Fruit fly (Drosophila melanogaster) whole organism, embryonic: Measurements from ENCODE around the gene Mzt1.

Experiments
- Abd-B ChIP-seq: fragments of 200-800 bp; sonication (Bioruptor generic); optimal IDR thresholded peaks from 2 replicates; lab custom pipeline; 2018; ENCODE audit warnings: missing biosample characterization, mild to moderate bottlenecking, missing genetic modification characterization, moderate library complexity
- Antp ChIP-seq: fragments of 200-800 bp; sonication (Bioruptor generic); optimal IDR thresholded peaks from 3 replicates; lab custom pipeline; 2016; ENCODE audit warnings: missing biosample characterization, missing genetic modification characterization
- CG10366 ChIP-seq: fragments of 200-800 bp; sonication (Bioruptor generic); IDR thresholded peaks from 2 replicates; pipeline ENCODE4 v1.3.6; 2022; ENCODE audit warnings: missing biosample characterization, missing genetic modification characterization
- CG11504 ChIP-seq: fragments of 200-800 bp; sonication (Bioruptor generic); optimal IDR thresholded peaks from 3 replicates; lab custom pipeline; 2019; ENCODE audit warnings: missing biosample characterization, mild to moderate bottlenecking, missing genetic modification characterization, moderate library complexity
- CG11695 ChIP-seq: fragments of 200-800 bp; sonication (Bioruptor generic); IDR thresholded peaks from 3 replicates; pipeline ENCODE4 v1.3.6; 2022; ENCODE audit warnings: missing biosample characterization, missing genetic modification characterization
- CG13287 ChIP-seq: fragments of 200-800 bp; sonication (Bioruptor generic); IDR thresholded peaks from 2 replicates; pipeline ENCODE4 v1.3.6; 2022; ENCODE audit warnings: missing biosample characterization, missing genetic modification characterization; ENCODE audit not compliant: partially characterized antibody
- CG13296 ChIP-seq: fragments of 200-800 bp; sonication (Bioruptor generic); optimal IDR thresholded peaks from 3 replicates; lab custom pipeline; 2018; ENCODE audit warnings: missing biosample characterization, mild to moderate bottlenecking, missing genetic modification characterization
- CG15073 ChIP-seq: fragments of 200-800 bp; sonication (Bioruptor generic); optimal IDR thresholded peaks from 2 replicates; lab custom pipeline; 2016; ENCODE audit warnings: missing biosample characterization, missing genetic modification characterization
- CG16863 ChIP-seq: fragments of 200-800 bp; sonication (Bioruptor generic); optimal IDR thresholded peaks from 3 replicates; lab custom pipeline; 2016; ENCODE audit warnings: missing biosample characterization, missing genetic modification characterization
- CG2199 ChIP-seq: fragments of 200-800 bp; sonication (Bioruptor generic); IDR thresholded peaks from 3 replicates; pipeline ENCODE4 v1.3.6; 2022; ENCODE audit warnings: missing biosample characterization, missing genetic modification characterization
- CG30431 ChIP-seq: fragments of 200-800 bp; sonication (Bioruptor generic); optimal IDR thresholded peaks from 2 replicates; lab custom pipeline; 2017; ENCODE audit warnings: missing biosample characterization, missing genetic modification characterization
- CG4282 ChIP-seq: fragments of 200-800 bp; sonication (Bioruptor generic); optimal IDR thresholded peaks from 2 replicates; lab custom pipeline; 2016; ENCODE audit warnings: missing biosample characterization, missing genetic modification characterization
- CG6254 ChIP-seq: fragments of 200-800 bp; sonication (Bioruptor generic); optimal IDR thresholded peaks from 3 replicates; lab custom pipeline; 2017; ENCODE audit warnings: mild to moderate bottlenecking, missing biosample characterization, missing genetic modification reagents, missing genetic modification characterization
- CG7556 ChIP-seq: fragments of 200-800 bp; sonication (Bioruptor generic); optimal IDR thresholded peaks from 2 replicates; lab custom pipeline; 2017; ENCODE audit warnings: missing biosample characterization, mild to moderate bottlenecking, missing genetic modification characterization
- CG7786 ChIP-seq: fragments of 200-800 bp; sonication (Bioruptor generic); optimal IDR thresholded peaks from 2 replicates; lab custom pipeline; 2016; ENCODE audit warnings: missing biosample characterization, missing genetic modification characterization
- CG8281 ChIP-seq: fragments of 200-800 bp; sonication (Bioruptor generic); optimal IDR thresholded peaks from 2 replicates; lab custom pipeline; 2018; ENCODE audit warnings: missing biosample characterization, mild to moderate bottlenecking, missing genetic modification characterization, moderate library complexity
- CG8765 ChIP-seq: fragments of 200-800 bp; sonication (Bioruptor generic); IDR thresholded peaks from 2 replicates; pipeline ENCODE4 v1.3.6; 2022; ENCODE audit warnings: missing biosample characterization, missing genetic modification characterization
- CHES-1-like ChIP-seq: fragments of 200-800 bp; sonication (Bioruptor generic); optimal IDR thresholded peaks from 2 replicates; lab custom pipeline; 2016; ENCODE audit warnings: missing biosample characterization, missing genetic modification characterization
- Camta ChIP-seq: fragments of 200-800 bp; sonication (Bioruptor generic); optimal IDR thresholded peaks from 2 replicates; lab custom pipeline; 2016; ENCODE audit warnings: missing biosample characterization, missing genetic modification characterization
- D19B ChIP-seq: fragments of 200-800 bp; sonication (Bioruptor generic); optimal IDR thresholded peaks from 2 replicates; lab custom pipeline; 2017; ENCODE audit warnings: missing biosample characterization, mild to moderate bottlenecking, missing genetic modification characterization
- Dad ChIP-seq: fragments of 200-800 bp; sonication (Bioruptor generic); optimal IDR thresholded peaks from 3 replicates; lab custom pipeline; 2016; ENCODE audit warnings: missing biosample characterization, missing genetic modification characterization
- Dek ChIP-seq: fragments of 200-800 bp; sonication (Bioruptor generic); optimal IDR thresholded peaks from 3 replicates; lab custom pipeline; 2019; ENCODE audit warnings: missing biosample characterization, mild to moderate bottlenecking, missing genetic modification characterization, moderate library complexity
- ERR ChIP-seq: fragments of 200-800 bp; sonication (Bioruptor generic); optimal IDR thresholded peaks from 2 replicates; lab custom pipeline; 2016; ENCODE audit warnings: missing biosample characterization, missing genetic modification characterization
- Ets65A ChIP-seq: fragments of 200-800 bp; sonication (Bioruptor generic); peaks from one replicate; lab custom pipeline; 2016; ENCODE audit warnings: missing biosample characterization, missing genetic modification characterization
- Hmx ChIP-seq: fragments of 200-800 bp; sonication (Bioruptor generic); optimal IDR thresholded peaks from 2 replicates; lab custom pipeline; 2016; ENCODE audit warnings: missing biosample characterization, missing genetic modification characterization
- MBD-R2 ChIP-seq: fragments of 200-800 bp; sonication (Bioruptor generic); IDR thresholded peaks from 2 replicates; pipeline ENCODE4 v1.3.6; 2022; ENCODE audit warnings: missing biosample characterization, missing genetic modification characterization
- Mrtf ChIP-seq: fragments of 200-800 bp; sonication (Bioruptor generic); IDR thresholded peaks from 3 replicates; pipeline ENCODE4 v1.3.6; 2022; ENCODE audit warnings: missing biosample characterization, missing genetic modification characterization
- Myb ChIP-seq: fragments of 200-800 bp; sonication (Bioruptor generic); optimal IDR thresholded peaks from 2 replicates; lab custom pipeline; 2016; ENCODE audit warnings: missing biosample characterization, missing genetic modification characterization
- Nf-YB ChIP-seq: fragments of 200-800 bp; sonication (Bioruptor generic); optimal IDR thresholded peaks from 3 replicates; lab custom pipeline; 2019; ENCODE audit warnings: missing biosample characterization, mild to moderate bottlenecking, missing genetic modification characterization, moderate library complexity
- Sox100B ChIP-seq: fragments of 200-800 bp; sonication (Bioruptor generic); optimal IDR thresholded peaks from 3 replicates; lab custom pipeline; 2018; ENCODE audit warnings: missing biosample characterization, mild to moderate bottlenecking, missing genetic modification characterization
- Stat92E ChIP-seq, 3 experiments: fragments of >200 bp in 2 of 3; fragments of 200-800 bp in 1 of 3; sonication (Bioruptor generic) in 1 of 3; optimal IDR thresholded peaks; 2 replicates each; lab custom pipeline; 2017 to 2019; ENCODE audit warnings: missing biosample characterization in 3 of 3, missing genetic modification characterization in 3 of 3, mild to moderate bottlenecking in 1 of 3, moderate library complexity in 1 of 3
- ab ChIP-seq: fragments of 200-800 bp; sonication (Bioruptor generic); optimal IDR thresholded peaks from 2 replicates; lab custom pipeline; 2016; ENCODE audit warnings: missing biosample characterization, missing genetic modification characterization
- amos ChIP-seq: fragments of 200-800 bp; sonication (Bioruptor generic); IDR thresholded peaks from 2 replicates; pipeline ENCODE4 v1.3.6; 2022; ENCODE audit warnings: missing biosample characterization, missing genetic modification characterization; ENCODE audit not compliant: partially characterized antibody
- az2 ChIP-seq: fragments of 200-800 bp; sonication (Bioruptor generic); optimal IDR thresholded peaks from 3 replicates; lab custom pipeline; 2016; ENCODE audit warnings: missing biosample characterization, missing genetic modification characterization
- cato ChIP-seq: fragments of 200-800 bp; sonication (Bioruptor generic); optimal IDR thresholded peaks from 2 replicates; lab custom pipeline; 2016; ENCODE audit warnings: missing biosample characterization, missing genetic modification characterization, borderline replicate concordance
- dmrt11E ChIP-seq: fragments of 200-800 bp; sonication (Bioruptor generic); optimal IDR thresholded peaks from 3 replicates; lab custom pipeline; 2018; ENCODE audit warnings: missing biosample characterization, mild to moderate bottlenecking, missing genetic modification characterization, moderate library complexity
- dysf ChIP-seq: fragments of 200-800 bp; sonication (Bioruptor generic); IDR thresholded peaks from 3 replicates; pipeline ENCODE4 v1.3.6; 2022; ENCODE audit warnings: missing biosample characterization, missing genetic modification characterization
- eve ChIP-seq, 2 experiments: fragments of >200 bp; optimal IDR thresholded peaks; 2 replicates each; lab custom pipeline; 2017; ENCODE audit warnings: missing biosample characterization in 2 of 2, missing genetic modification characterization in 2 of 2
- ewg ChIP-seq: fragments of 200-800 bp; sonication (Bioruptor generic); optimal IDR thresholded peaks from 3 replicates; lab custom pipeline; 2017; ENCODE audit warnings: mild to moderate bottlenecking, missing biosample characterization, missing genetic modification reagents, missing genetic modification characterization
- eyg ChIP-seq: fragments of 200-800 bp; sonication (Bioruptor generic); optimal IDR thresholded peaks from 3 replicates; lab custom pipeline; 2016; ENCODE audit warnings: missing biosample characterization, missing genetic modification characterization
- gce ChIP-seq: fragments of 200-800 bp; sonication (Bioruptor generic); IDR thresholded peaks from 3 replicates; pipeline ENCODE4 v1.3.6; 2022; ENCODE audit warnings: missing biosample characterization, missing genetic modification characterization
- hth ChIP-seq: fragments of >200 bp; optimal IDR thresholded peaks from 2 replicates; lab custom pipeline; 2017; ENCODE audit warnings: inconsistent platforms
- lmd ChIP-seq: fragments of 200-800 bp; sonication (Bioruptor generic); IDR thresholded peaks from 2 replicates; pipeline ENCODE4 v1.3.6; 2022; ENCODE audit warnings: missing biosample characterization, missing genetic modification characterization
- otp ChIP-seq: fragments of 200-800 bp; sonication (Bioruptor generic); IDR thresholded peaks from 3 replicates; pipeline ENCODE4, ENCODE4 v1.3.6; 2022; ENCODE audit warnings: missing biosample characterization, missing genetic modification characterization
- ranshi ChIP-seq: fragments of 200-800 bp; sonication (Bioruptor generic); IDR thresholded peaks from 2 replicates; pipeline ENCODE4 v1.3.6; 2022; ENCODE audit warnings: missing biosample characterization, missing genetic modification characterization
- repo ChIP-seq: fragments of 200-800 bp; sonication (Bioruptor generic); optimal IDR thresholded peaks from 2 replicates; lab custom pipeline; 2016; ENCODE audit warnings: missing biosample characterization, missing genetic modification characterization
- sc ChIP-seq, 3 experiments: fragments of >200 bp in 2 of 3; fragments of 200-800 bp in 1 of 3; sonication (Bioruptor generic) in 1 of 3; optimal IDR thresholded peaks; 2 replicates in 2 of 3; 3 replicates in 1 of 3; lab custom pipeline; 2017; ENCODE audit warnings: mild to moderate bottlenecking in 1 of 3, missing biosample characterization in 1 of 3, missing genetic modification characterization in 1 of 3, missing genetic modification reagents in 1 of 3
- tio ChIP-seq: fragments of 200-800 bp; sonication (Bioruptor generic); optimal IDR thresholded peaks from 2 replicates; lab custom pipeline; 2017; ENCODE audit warnings: missing biosample characterization, missing genetic modification characterization, inconsistent platforms
- yki ChIP-seq: fragments of >200 bp; optimal IDR thresholded peaks from 3 replicates; lab custom pipeline; 2018
- z ChIP-seq: fragments of 200-800 bp; sonication (Bioruptor generic); IDR thresholded peaks from 3 replicates; pipeline ENCODE4 v1.3.6; 2022; ENCODE audit warnings: missing biosample characterization, missing genetic modification characterization
- zen ChIP-seq: fragments of 200-800 bp; sonication (Bioruptor generic); optimal IDR thresholded peaks from 3 replicates; lab custom pipeline; 2018; ENCODE audit warnings: missing biosample characterization, mild to moderate bottlenecking, missing genetic modification characterization, moderate library complexity
- zf30C ChIP-seq: fragments of 200-800 bp; sonication (Bioruptor generic); optimal IDR thresholded peaks from 3 replicates; lab custom pipeline; 2018; ENCODE audit warnings: missing biosample characterization, mild to moderate bottlenecking, missing genetic modification characterization

The Mzt1 gene

dm6 chr3L:2371882-2372281, 17.2 kb upstream of the Mzt1 start, which contains the start of the genes CG1317 and CG8993 (continued):
- TF ChIP-seq CG10366: peak; percentile 38; the same call in 1 of the 2 replicates
- TF ChIP-seq otp (GFP tag; lab: Robert Waterston, UW): no peak
- TF ChIP-seq Camta (GFP tag; lab: Kevin White, UChicago): no peak
- no peak for TF ChIP-seq Dad (GFP tag; lab: Kevin White, UChicago)
- TF ChIP-seq CG8281: no peak
- no peak for TF ChIP-seq CG4282
- peak; percentile 37 for TF ChIP-seq az2
- TF ChIP-seq dysf (GFP tag; lab: Robert Waterston, UW): peak; percentile 38; the same call in 2 of the 3 replicates
- TF ChIP-seq CG7556: peak; percentile 0
- no peak for TF ChIP-seq cato (GFP tag; lab: Kevin White, UChicago)
- no peak for TF ChIP-seq Antp (GFP tag; lab: Kevin White, UChicago)
- TF ChIP-seq sc (optimal IDR thresholded peaks at IDR 0.05; lab: Kevin White, UChicago): no peak
- no peak for TF ChIP-seq sc (GFP tag; optimal IDR thresholded peaks at IDR 0.05; lab: Kevin White, UChicago)
- TF ChIP-seq Abd-B (GFP tag; lab: Kevin White, UChicago): peak; percentile 64
- no peak for TF ChIP-seq CG30431 (GFP tag; lab: Kevin White, UChicago)
- no peak for TF ChIP-seq Ets65A (GFP tag; lab: Kevin White, UChicago)
- no peak for TF ChIP-seq hth (lab: Kevin White, UChicago)
- TF ChIP-seq amos (GFP tag; lab: Robert Waterston, UW): peak; percentile 64
- TF ChIP-seq Dek (tag; lab: Kevin White, UChicago): peak; percentile 41
- no peak for TF ChIP-seq zf30C
- peak; percentile 24 for TF ChIP-seq CG6254 (GFP tag; lab: Kevin White, UChicago)
- TF ChIP-seq CG8765 (GFP tag; lab: Robert Waterston, UW): 0 out of 2 replicates have a peak, but pooled peaks have one; percentile 45
- peak; percentile 94 for TF ChIP-seq MBD-R2
- TF ChIP-seq CG11504 (tag; lab: Kevin White, UChicago): no peak
- no peak for TF ChIP-seq z (GFP tag; lab: Robert Waterston, UW)
- no peak for TF ChIP-seq CHES-1-like (GFP tag; lab: Kevin White, UChicago)
- TF ChIP-seq ERR (GFP tag; lab: Kevin White, UChicago): no peak
- no peak for TF ChIP-seq Myb (GFP tag; lab: Kevin White, UChicago)
- TF ChIP-seq lmd (GFP tag; lab: Robert Waterston, UW): peak; percentile 47; the same call in 1 of the 2 replicates
- peak; percentile 26 for TF ChIP-seq CG13296
- no peak for TF ChIP-seq Mrtf (GFP tag; lab: Robert Waterston, UW)
- no peak for TF ChIP-seq eyg (GFP tag; lab: Kevin White, UChicago)
- peak; percentile 54 for TF ChIP-seq dmrt11E (tag; lab: Kevin White, UChicago)
- TF ChIP-seq CG7786 (GFP tag; lab: Kevin White, UChicago): no peak
- no peak; the same call in 1 of the 2 replicates for TF ChIP-seq ranshi (GFP tag; lab: Robert Waterston, UW)
- no peak for TF ChIP-seq repo (GFP tag; lab: Kevin White, UChicago)
- no peak for TF ChIP-seq Sox100B (GFP tag; lab: Kevin White, UChicago)
- TF ChIP-seq Nf-YB: no peak
- TF ChIP-seq zen: peak; percentile 89
- TF ChIP-seq tio (GFP tag; lab: Kevin White, UChicago): no peak
- TF ChIP-seq CG15073 (GFP tag; lab: Kevin White, UChicago): no peak
- TF ChIP-seq yki (lab: Kevin White, UChicago): no peak
- no peak for TF ChIP-seq CG16863 (GFP tag; lab: Kevin White, UChicago)
- no peak for TF ChIP-seq Hmx (GFP tag; lab: Kevin White, UChicago)
- no peak for TF ChIP-seq gce (GFP tag; lab: Robert Waterston, UW)
- no peak for TF ChIP-seq D19B (GFP tag; lab: Kevin White, UChicago)
- TF ChIP-seq ewg (GFP tag; lab: Kevin White, UChicago): no peak
- TF ChIP-seq eve (GFP tag; optimal IDR thresholded peaks at IDR 0.05; lab: Kevin White, UChicago): no peak
- TF ChIP-seq Stat92E (GFP tag; optimal IDR thresholded peaks at IDR 0.05; lab: Kevin White, UChicago): no peak
- TF ChIP-seq CG2199 (GFP tag; lab: Robert Waterston, UW): no peak
- peak; percentile 86 for TF ChIP-seq CG13287 (GFP tag; lab: Robert Waterston, UW)
- TF ChIP-seq ab (GFP tag; lab: Kevin White, UChicago): no peak
- no peak for TF ChIP-seq CG11695
